Worm (Caenorhabditis elegans) whole organism, early embryonic: ENCODE measurements around the gene blos-7.
"Not testable (repeated sequence)": the region's sequence is repeated elsewhere in the genome, so short reads cannot be mapped to it uniquely, and the experiment has no call there.

ENCODE experiments used
- aly-1 ChIP-seq: sonication (generic microtip); optimal IDR thresholded peaks from 2 replicates; lab custom pipeline; 2016; ENCODE audit warnings: missing genetic modification characterization, missing compliant biosample characterization
- hmbx-1 ChIP-seq: sonication (generic microtip); optimal IDR thresholded peaks from 2 replicates; lab custom pipeline; 2016; ENCODE audit warnings: mild to moderate bottlenecking, missing genetic modification characterization, missing compliant biosample characterization
- scrt-1 ChIP-seq: fragments of 200-800 bp; sonication (Bioruptor generic); IDR thresholded peaks from 2 replicates; pipeline ENCODE4 v1.3.6; 2022; ENCODE audit warnings: missing genetic modification characterization, missing compliant biosample characterization

ce11 chrIV:3582806-3583205 is at the start of gene blos-7:
- not testable (repeated sequence) for TF ChIP-seq aly-1 (tag; lab: Kevin White, UChicago); hmbx-1; scrt-1 (GFP tag; lab: Robert Waterston, UW)
